Worm (Caenorhabditis elegans) whole organism, late embryonic: ENCODE measurements around the gene T23G4.2.

Source experiments
- C08G9.2 ChIP-seq: sonication (generic microtip); optimal IDR thresholded peaks from 2 replicates; lab custom pipeline; 2016; ENCODE audit warnings: mild to moderate bottlenecking, missing genetic modification characterization, moderate library complexity, missing compliant biosample characterization
- C38D4.7 ChIP-seq: fragments of 200-800 bp; sonication (Bioruptor generic); optimal IDR thresholded peaks from 2 replicates; lab custom pipeline; 2018; ENCODE audit warnings: mild to moderate bottlenecking, missing genetic modification characterization, moderate library complexity, missing compliant biosample characterization
- K02D7.2 ChIP-seq: sonication (generic microtip); optimal IDR thresholded peaks from 2 replicates; lab custom pipeline; 2017; ENCODE audit warnings: mild to moderate bottlenecking, missing genetic modification characterization, missing compliant biosample characterization
- ahr-1 ChIP-seq: sonication (generic microtip); optimal IDR thresholded peaks from 2 replicates; lab custom pipeline; 2016; ENCODE audit warnings: missing genetic modification characterization, missing compliant biosample characterization
- ceh-14 ChIP-seq: sonication (generic microtip); optimal IDR thresholded peaks from 2 replicates; lab custom pipeline; 2016; ENCODE audit warnings: missing genotype, missing genetic modification characterization, missing compliant biosample characterization
- ceh-19 ChIP-seq: fragments of 200-800 bp; sonication (Bioruptor generic); optimal IDR thresholded peaks from 2 replicates; lab custom pipeline; 2018; ENCODE audit warnings: mild to moderate bottlenecking, missing genetic modification characterization, missing compliant biosample characterization
- ceh-2 ChIP-seq: sonication (generic microtip); optimal IDR thresholded peaks from 2 replicates; lab custom pipeline; 2016; ENCODE audit warnings: missing genotype, missing genetic modification characterization, missing compliant biosample characterization
- ceh-22 ChIP-seq: sonication (generic microtip); optimal IDR thresholded peaks from 2 replicates; lab custom pipeline; 2017; ENCODE audit warnings: missing biosample characterization, missing genetic modification characterization
- ceh-9 ChIP-seq: sonication (generic microtip); optimal IDR thresholded peaks from 2 replicates; lab custom pipeline; 2016; ENCODE audit warnings: mild to moderate bottlenecking, missing genetic modification characterization, inconsistent platforms, missing compliant biosample characterization
- che-1 ChIP-seq: sonication (generic microtip); optimal IDR thresholded peaks from 2 replicates; lab custom pipeline; 2016; ENCODE audit warnings: mild to moderate bottlenecking, missing genetic modification characterization, missing compliant biosample characterization
- elt-2 ChIP-seq: sonication (generic microtip); optimal IDR thresholded peaks from 2 replicates; lab custom pipeline; 2016; ENCODE audit warnings: missing genetic modification reagents, missing genetic modification characterization, missing compliant biosample characterization
- elt-4 ChIP-seq: sonication (generic microtip); optimal IDR thresholded peaks from 2 replicates; lab custom pipeline; 2016; ENCODE audit warnings: missing genetic modification characterization, missing compliant biosample characterization
- ets-4 ChIP-seq: sonication (generic microtip); optimal IDR thresholded peaks from 2 replicates; lab custom pipeline; 2016; ENCODE audit warnings: missing genetic modification characterization, missing compliant biosample characterization
- eyg-1 ChIP-seq: sonication (generic microtip); optimal IDR thresholded peaks from 2 replicates; lab custom pipeline; 2016; ENCODE audit warnings: missing genotype, missing genetic modification characterization, missing compliant biosample characterization
- fax-1 ChIP-seq: sonication (generic microtip); optimal IDR thresholded peaks from 2 replicates; lab custom pipeline; 2016; ENCODE audit warnings: missing genotype, missing genetic modification characterization, missing compliant biosample characterization
- fkh-6 ChIP-seq: sonication (generic microtip); optimal IDR thresholded peaks from 2 replicates; lab custom pipeline; 2016; ENCODE audit warnings: missing genetic modification characterization, missing compliant biosample characterization
- gmeb-2 ChIP-seq: sonication (generic microtip); optimal IDR thresholded peaks from 2 replicates; lab custom pipeline; 2016; ENCODE audit warnings: missing genetic modification characterization, inconsistent platforms, missing compliant biosample characterization
- hlh-30 ChIP-seq: sonication (generic microtip); optimal IDR thresholded peaks from 2 replicates; lab custom pipeline; 2017; ENCODE audit warnings: antibody characterized with exemption, missing genetic modification characterization, missing compliant biosample characterization; ENCODE audit not compliant: insufficient read depth
- lim-6 ChIP-seq: sonication (generic microtip); optimal IDR thresholded peaks from 2 replicates; lab custom pipeline; 2016; ENCODE audit warnings: missing genetic modification characterization, missing compliant biosample characterization
- madf-2 ChIP-seq: sonication (generic microtip); optimal IDR thresholded peaks from 2 replicates; lab custom pipeline; 2017; ENCODE audit warnings: missing genetic modification characterization, missing compliant biosample characterization
- mec-3 ChIP-seq: sonication (generic microtip); optimal IDR thresholded peaks from 2 replicates; lab custom pipeline; 2016; ENCODE audit warnings: borderline replicate concordance, missing genetic modification characterization, missing compliant biosample characterization
- nfya-1 ChIP-seq: sonication (generic microtip); optimal IDR thresholded peaks from 2 replicates; lab custom pipeline; 2017; ENCODE audit warnings: missing genetic modification characterization, mild to moderate bottlenecking, missing compliant biosample characterization, antibody characterized with exemption, moderate library complexity
- nhr-11 ChIP-seq: fragments of 150-350 bp; optimal IDR thresholded peaks from 2 replicates; lab custom pipeline; 2014; ENCODE audit warnings: missing biosample characterization, missing genetic modification characterization
- nhr-232 ChIP-seq: sonication (generic microtip); optimal IDR thresholded peaks from 2 replicates; lab custom pipeline; 2016; ENCODE audit warnings: missing genetic modification characterization, missing compliant biosample characterization
- pag-3 ChIP-seq: sonication (generic microtip); optimal IDR thresholded peaks from 2 replicates; lab custom pipeline; 2016; ENCODE audit warnings: missing compliant biosample characterization, missing genetic modification characterization, borderline replicate concordance
- pat-9 ChIP-seq: fragments of 200-800 bp; sonication (Bioruptor generic); optimal IDR thresholded peaks from 2 replicates; lab custom pipeline; 2018; ENCODE audit warnings: mild to moderate bottlenecking, missing genetic modification characterization, moderate library complexity, missing compliant biosample characterization
- pha-4 ChIP-seq: fragments of 150-350 bp; optimal IDR thresholded peaks from 2 replicates; lab custom pipeline; 2018; ENCODE audit warnings: missing biosample characterization, missing genetic modification reagents, missing genetic modification characterization
- pros-1 ChIP-seq: fragments of 150-350 bp; optimal IDR thresholded peaks from 2 replicates; lab custom pipeline; 2014; ENCODE audit warnings: missing biosample characterization, missing genetic modification reagents, missing genetic modification characterization
- sox-4 ChIP-seq: sonication (generic microtip); optimal IDR thresholded peaks from 2 replicates; lab custom pipeline; 2017; ENCODE audit warnings: mild to moderate bottlenecking, missing genetic modification characterization, inconsistent platforms, missing compliant biosample characterization
- tbx-2 ChIP-seq: sonication (generic microtip); optimal IDR thresholded peaks from 2 replicates; lab custom pipeline; 2016; ENCODE audit warnings: missing genetic modification characterization, missing compliant biosample characterization
- unc-3 ChIP-seq, 2 experiments: fragments of 200-800 bp in 1 of 2; sonication (Bioruptor generic) in 1 of 2; sonication (generic microtip) in 1 of 2; conservative IDR thresholded peaks in 1 of 2; optimal IDR thresholded peaks in 1 of 2; 2 replicates each; pipeline versions ENCODE4 v1.3.6 to Lab custom; 2016 to 2022; ENCODE audit warnings: missing compliant biosample characterization in 2 of 2, missing genetic modification characterization in 2 of 2, missing genetic modification reagents in 1 of 2
- unc-55 ChIP-seq: sonication (generic microtip); optimal IDR thresholded peaks from 2 replicates; lab custom pipeline; 2017; ENCODE audit warnings: missing biosample characterization, missing genetic modification reagents, missing genetic modification characterization
- ztf-16 ChIP-seq: sonication (generic microtip); optimal IDR thresholded peaks from 2 replicates; lab custom pipeline; 2017; ENCODE audit warnings: missing genetic modification characterization, missing compliant biosample characterization

Gene T23G4.2

ce11 chrIV:13684827-13685226 is 4.5 kb downstream of the T23G4.2 start:
- TF ChIP-seq mec-3 (tag; lab: Kevin White, UChicago) (no peak), elt-2 (tag; lab: Kevin White, UChicago) (no peak), ztf-16 (tag; lab: Kevin White, UChicago) (no peak), sox-4 (tag; lab: Kevin White, UChicago) (no peak), gmeb-2 (tag; lab: Kevin White, UChicago) (no peak)

ce11 chrIV:13682733-13683132 is 6.6 kb downstream of the T23G4.2 start:
- TF ChIP-seq pag-3 (tag; lab: Kevin White, UChicago) (no peak), elt-2 (tag; lab: Kevin White, UChicago) (peak; percentile 52), unc-55 (GFP tag; lab: Kevin White, UChicago) (peak; percentile 86)

- TF ChIP-seq nfya-1 (tag; lab: Kevin White, UChicago), result peak; percentile 77
- no peak for TF ChIP-seq lim-6 (tag; lab: Kevin White, UChicago)
Observed at ce11 chrIV:13679495-13679894, 9.9 kb downstream of the T23G4.2 start.

ce11 chrIV:13678649-13679048 is 10.7 kb downstream of the T23G4.2 start, which contains the start of gene srlf-26:
Gene srlf-26 (plus strand): TSS chrIV:13678949.
- no peak for TF ChIP-seq fkh-6 (tag; lab: Kevin White, UChicago)
- no peak for TF ChIP-seq K02D7.2 (tag; lab: Kevin White, UChicago)
- no peak for TF ChIP-seq elt-4
- TF ChIP-seq ahr-1 (tag; lab: Kevin White, UChicago), result no peak
- no peak for TF ChIP-seq ceh-19 (GFP tag; lab: Kevin White, UChicago)
- TF ChIP-seq, all 69 proteins: peak for 0

ce11 chrIV:13673504-13673903 is 15.9 kb downstream of the T23G4.2 start, which contains the start of gene oac-48:
Gene oac-48 (plus strand): TSS chrIV:13673804.
- no peak for TF ChIP-seq unc-55 (GFP tag; lab: Kevin White, UChicago)
- TF ChIP-seq, all 69 proteins: peak for 0

ce11 chrIV:13666849-13667430 is 22.4 kb downstream of the T23G4.2 start, which contains the start of gene fbxa-215:
Gene fbxa-215 (minus strand): TSS chrIV:13666909.
- TF ChIP-seq pag-3 (tag; lab: Kevin White, UChicago), result no peak
- no peak for TF ChIP-seq ztf-16 (tag; lab: Kevin White, UChicago)
- no peak for TF ChIP-seq nhr-11 (tag; lab: Kevin White, UChicago)
- no peak for TF ChIP-seq fax-1 (tag; lab: Kevin White, UChicago)
- no peak for TF ChIP-seq unc-3 (GFP tag; conservative IDR thresholded peaks at IDR 0.05; lab: Robert Waterston, UW)
- TF ChIP-seq unc-3 (tag; optimal IDR thresholded peaks at IDR 0.05; lab: Kevin White, UChicago), result no peak
- TF ChIP-seq eyg-1 (tag; lab: Kevin White, UChicago), result no peak
- no peak for TF ChIP-seq pros-1 (tag; lab: Kevin White, UChicago)
- TF ChIP-seq ceh-9 (tag; lab: Kevin White, UChicago), result no peak
- no peak for TF ChIP-seq nfya-1 (tag; lab: Kevin White, UChicago)
- no peak for TF ChIP-seq ceh-2
- no peak for TF ChIP-seq madf-2 (tag; lab: Kevin White, UChicago)

- no peak for TF ChIP-seq nhr-232 (tag; lab: Kevin White, UChicago)
- no peak for TF ChIP-seq C38D4.7 (GFP tag; lab: Kevin White, UChicago)
- no peak for TF ChIP-seq elt-2 (tag; lab: Kevin White, UChicago)
- no peak for TF ChIP-seq che-1
- TF ChIP-seq tbx-2 (tag; lab: Kevin White, UChicago), result no peak
- TF ChIP-seq ceh-2, result no peak
- TF ChIP-seq ceh-22 (tag; lab: Kevin White, UChicago), result no peak
- TF ChIP-seq fax-1 (tag; lab: Kevin White, UChicago), result no peak
- TF ChIP-seq elt-4, result no peak
- no peak for TF ChIP-seq madf-2 (tag; lab: Kevin White, UChicago)
- no peak for TF ChIP-seq pha-4 (tag; lab: Kevin White, UChicago)
- TF ChIP-seq C08G9.2 (tag; lab: Kevin White, UChicago), result no peak
- TF ChIP-seq ets-4 (tag; lab: Kevin White, UChicago), result no peak
- no peak for TF ChIP-seq hlh-30 (tag; lab: Kevin White, UChicago)
- TF ChIP-seq ceh-14, result no peak
- TF ChIP-seq eyg-1 (tag; lab: Kevin White, UChicago), result no peak
- no peak for TF ChIP-seq ztf-16 (tag; lab: Kevin White, UChicago)
- TF ChIP-seq pat-9 (tag; lab: Kevin White, UChicago), result no peak
Observed at ce11 chrIV:13665073-13665472, 24.3 kb downstream of the T23G4.2 start.
